Fruit fly (Drosophila melanogaster): ENCODE results near the gene CG10863.

The CG10863 gene

dm6 chr3L:3935567-3936207 lies 6.6 kb downstream of the CG10863 start, which contains the start of gene Eip63F-1:
Eip63F-1 (minus strand) TSS chr3L:3935617.
- TF ChIP-seq Mio (GFP tag; optimal IDR thresholded peaks at IDR 0.05) (no peak), dl (GFP tag; optimal IDR thresholded peaks at IDR 0.05; ENCODE audit: insufficient read depth in 1 of 2, partially characterized antibody in 2 of 2) (no peak), Sp1 (GFP tag; optimal IDR thresholded peaks at IDR 0.05) (no peak), Hnf4 (GFP tag; optimal IDR thresholded peaks at IDR 0.05) (no peak), Jra (GFP tag; optimal IDR thresholded peaks at IDR 0.05) (no peak), rgr (GFP tag; optimal IDR thresholded peaks at IDR 0.05) (peak; percentile 41), GATAd (GFP tag; optimal IDR thresholded peaks at IDR 0.05) (no peak), lola (GFP tag; optimal IDR thresholded peaks at IDR 0.05) (no peak), brk (GFP tag; optimal IDR thresholded peaks at IDR 0.05) (no peak), dmrt93B (GFP tag; optimal IDR thresholded peaks at IDR 0.05) (no peak), OdsH (GFP tag; optimal IDR thresholded peaks at IDR 0.05) (peak; percentile 15), Dif (GFP tag; optimal IDR thresholded peaks at IDR 0.05; ENCODE audit: partially characterized antibody) (no peak), fru (GFP tag; optimal IDR thresholded peaks at IDR 0.05) (no peak), psq (GFP tag; optimal IDR thresholded peaks at IDR 0.05) (peak; percentile 18), Hr78 (GFP tag; optimal IDR thresholded peaks at IDR 0.05) (no peak), Abd-B (GFP tag; optimal IDR thresholded peaks at IDR 0.05) (no peak), N (GFP tag; optimal IDR thresholded peaks at IDR 0.05) (no peak), Hr83 (GFP tag; optimal IDR thresholded peaks at IDR 0.05; ENCODE audit: poor library complexity, severe bottlenecking) (no peak), Rel (GFP tag; optimal IDR thresholded peaks at IDR 0.05) (no peak), Rel (tag; optimal IDR thresholded peaks at IDR 0.05) (no peak), dsf (GFP tag; optimal IDR thresholded peaks at IDR 0.05; ENCODE audit: borderline replicate concordance) (no peak), sv (GFP tag; optimal IDR thresholded peaks at IDR 0.05) (peak; percentile 58), sage (GFP tag; optimal IDR thresholded peaks at IDR 0.05) (no peak), CG32264 (GFP tag; optimal IDR thresholded peaks at IDR 0.05) (no peak), tai (GFP tag; optimal IDR thresholded peaks at IDR 0.05) (no peak), CG9705 (GFP tag; optimal IDR thresholded peaks at IDR 0.05) (no peak), Vsx2 (GFP tag; optimal IDR thresholded peaks at IDR 0.05; ENCODE audit: partially characterized antibody) (no peak), usp (GFP tag; optimal IDR thresholded peaks at IDR 0.05) (no peak), pan (optimal IDR thresholded peaks at IDR 0.05) (no peak), ey (GFP tag; optimal IDR thresholded peaks at IDR 0.05) (no peak), h (GFP tag; optimal IDR thresholded peaks at IDR 0.05) (peak; percentile 12), CrebA (GFP tag; optimal IDR thresholded peaks at IDR 0.05; ENCODE audit: borderline replicate concordance) (no peak), br (GFP tag; optimal IDR thresholded peaks at IDR 0.05) (no peak), jim (GFP tag; optimal IDR thresholded peaks at IDR 0.05) (no peak), Myc (optimal IDR thresholded peaks at IDR 0.05) (no peak), Dfd (GFP tag; optimal IDR thresholded peaks at IDR 0.05) (no peak), foxo (GFP tag; optimal IDR thresholded peaks at IDR 0.05) (peak in 1 of 2 experiments; percentile 35), woc (GFP tag; optimal IDR thresholded peaks at IDR 0.05) (no peak), HLH106 (tag; optimal IDR thresholded peaks at IDR 0.05) (no peak)

- TF ChIP-seq Myc (optimal IDR thresholded peaks at IDR 0.05) (no peak), tai (GFP tag; optimal IDR thresholded peaks at IDR 0.05) (no peak), Rel (GFP tag; optimal IDR thresholded peaks at IDR 0.05) (no peak), Rel (tag; optimal IDR thresholded peaks at IDR 0.05) (no peak), foxo (GFP tag; optimal IDR thresholded peaks at IDR 0.05) (no peak), GATAd (GFP tag; optimal IDR thresholded peaks at IDR 0.05) (no peak), sage (GFP tag; optimal IDR thresholded peaks at IDR 0.05) (no peak), CG9705 (GFP tag; optimal IDR thresholded peaks at IDR 0.05) (no peak)
Observed at dm6 chr3L:3934110-3934509, 8.2 kb downstream of the CG10863 start.

- no peak for TF ChIP-seq Hr83 (GFP tag; optimal IDR thresholded peaks at IDR 0.05; ENCODE audit: poor library complexity, severe bottlenecking)
- no peak for TF ChIP-seq CG32264 (GFP tag; optimal IDR thresholded peaks at IDR 0.05)
- no peak for TF ChIP-seq Sp1 (GFP tag; optimal IDR thresholded peaks at IDR 0.05)
- TF ChIP-seq Abd-B (GFP tag; optimal IDR thresholded peaks at IDR 0.05), result no peak
- no peak for TF ChIP-seq pan (optimal IDR thresholded peaks at IDR 0.05)
- no peak for TF ChIP-seq HLH106 (tag; optimal IDR thresholded peaks at IDR 0.05)
- no peak for TF ChIP-seq Dfd (GFP tag; optimal IDR thresholded peaks at IDR 0.05)
- no peak for TF ChIP-seq N (GFP tag; optimal IDR thresholded peaks at IDR 0.05)
- TF ChIP-seq psq (GFP tag; optimal IDR thresholded peaks at IDR 0.05), result no peak
- TF ChIP-seq Rel (GFP tag; optimal IDR thresholded peaks at IDR 0.05), result no peak
- TF ChIP-seq Rel (tag; optimal IDR thresholded peaks at IDR 0.05), result no peak
- no peak for TF ChIP-seq usp (GFP tag; optimal IDR thresholded peaks at IDR 0.05)
- TF ChIP-seq Myc (optimal IDR thresholded peaks at IDR 0.05), result no peak
- TF ChIP-seq fru (GFP tag; optimal IDR thresholded peaks at IDR 0.05), result no peak
- no peak for TF ChIP-seq woc (GFP tag; optimal IDR thresholded peaks at IDR 0.05)
- no peak for TF ChIP-seq dl (GFP tag; optimal IDR thresholded peaks at IDR 0.05; ENCODE audit: insufficient read depth in 1 of 2, partially characterized antibody in 2 of 2)
- no peak for TF ChIP-seq h (GFP tag; optimal IDR thresholded peaks at IDR 0.05)
- TF ChIP-seq GATAd (GFP tag; optimal IDR thresholded peaks at IDR 0.05), result no peak
Observed at dm6 chr3L:3933599-3933998, 8.7 kb downstream of the CG10863 start.
